Worm (Caenorhabditis elegans) whole organism, young adult: ENCODE data around the gene kin-26.
A peak's percentile ranks its signal among the peaks of the same experiment; 100 is the strongest.

Experiments used
- B0261.1 ChIP-seq: sonication (generic microtip); optimal IDR thresholded peaks from 2 replicates; lab custom pipeline; 2016; ENCODE audit warnings: mild to moderate bottlenecking, missing genetic modification characterization, moderate library complexity, missing compliant biosample characterization
- C06A6.2 ChIP-seq: fragments of 200-800 bp; sonication (Bioruptor generic); conservative IDR thresholded peaks from 2 replicates; pipeline ENCODE4 v1.3.6; 2022; ENCODE audit warnings: missing genetic modification characterization, missing compliant biosample characterization
- C17E4.6 ChIP-seq: fragments of 200-800 bp; sonication (Bioruptor generic); IDR thresholded peaks from 2 replicates; pipeline ENCODE4 v1.3.6; 2022; ENCODE audit warnings: missing genetic modification reagents, missing genetic modification characterization, missing compliant biosample characterization
- F10E7.11 ChIP-seq: sonication (generic microtip); optimal IDR thresholded peaks from 2 replicates; lab custom pipeline; 2017; ENCODE audit warnings: mild to moderate bottlenecking, missing genetic modification characterization, moderate library complexity, missing compliant biosample characterization
- F22D6.2 ChIP-seq: sonication (generic microtip); optimal IDR thresholded peaks from 2 replicates; lab custom pipeline; 2016; ENCODE audit warnings: mild to moderate bottlenecking, missing genetic modification characterization, missing compliant biosample characterization
- F33H1.4 ChIP-seq: fragments of 200-800 bp; sonication (Bioruptor generic); IDR thresholded peaks from 2 replicates; pipeline ENCODE4 v1.3.6; 2022; ENCODE audit warnings: missing genetic modification reagents, missing genetic modification characterization, missing compliant biosample characterization
- F49E8.2 ChIP-seq: sonication (generic microtip); optimal IDR thresholded peaks from 3 replicates; lab custom pipeline; 2017; ENCODE audit warnings: missing genetic modification characterization, mild to moderate bottlenecking, missing compliant biosample characterization, antibody characterized with exemption, moderate library complexity; ENCODE audit not compliant: insufficient read depth
- F55B11.4 ChIP-seq: sonication (generic microtip); optimal IDR thresholded peaks from 2 replicates; lab custom pipeline; 2016; ENCODE audit warnings: missing compliant biosample characterization, missing genetic modification characterization, borderline replicate concordance; ENCODE audit not compliant: insufficient read depth
- F57A8.1 ChIP-seq: fragments of 200-800 bp; sonication (Bioruptor generic); optimal IDR thresholded peaks from 2 replicates; lab custom pipeline; 2018; ENCODE audit warnings: mild to moderate bottlenecking, missing genetic modification characterization, moderate library complexity, missing compliant biosample characterization
- Y53F4B.3 ChIP-seq: fragments of 200-800 bp; sonication (Bioruptor generic); IDR thresholded peaks from 2 replicates; pipeline ENCODE4 v1.3.6; 2022; ENCODE audit warnings: missing genetic modification reagents, missing genetic modification characterization, missing compliant biosample characterization
- Y79H2A.3 ChIP-seq: fragments of 200-800 bp; sonication (Bioruptor generic); conservative IDR thresholded peaks from 2 replicates; pipeline ENCODE4 v1.3.6; 2022; ENCODE audit warnings: missing genetic modification reagents, missing genetic modification characterization, missing compliant biosample characterization
- ZK185.1 ChIP-seq: sonication (generic microtip); optimal IDR thresholded peaks from 2 replicates; lab custom pipeline; 2016; ENCODE audit warnings: mild to moderate bottlenecking, missing genetic modification characterization, missing compliant biosample characterization; ENCODE audit not compliant: poor library complexity, severe bottlenecking
- akir-1 ChIP-seq: fragments of 200-800 bp; sonication (Bioruptor generic); optimal IDR thresholded peaks from 2 replicates; lab custom pipeline; 2018; ENCODE audit warnings: mild to moderate bottlenecking, missing genetic modification characterization, moderate library complexity, missing compliant biosample characterization
- atf-7 ChIP-seq: sonication (generic microtip); optimal IDR thresholded peaks from 2 replicates; lab custom pipeline; 2017; ENCODE audit warnings: mild to moderate bottlenecking, missing genetic modification characterization, missing compliant biosample characterization
- attf-5 ChIP-seq: fragments of 200-800 bp; sonication (Bioruptor generic); optimal IDR thresholded peaks from 2 replicates; lab custom pipeline; 2018; ENCODE audit warnings: mild to moderate bottlenecking, missing genetic modification characterization, missing compliant biosample characterization
- attf-6 ChIP-seq: fragments of 200-800 bp; sonication (Bioruptor generic); IDR thresholded peaks from 2 replicates; pipeline ENCODE4 v1.3.6; 2022; ENCODE audit warnings: missing genetic modification reagents, missing genetic modification characterization, missing compliant biosample characterization
- ccch-3 ChIP-seq: fragments of 200-800 bp; sonication (Bioruptor generic); optimal IDR thresholded peaks from 2 replicates; lab custom pipeline; 2018; ENCODE audit warnings: mild to moderate bottlenecking, missing genetic modification characterization, missing compliant biosample characterization
- cebp-2 ChIP-seq: fragments of 200-800 bp; sonication (Bioruptor generic); IDR thresholded peaks from 2 replicates; pipeline ENCODE4 v1.3.6; 2022; ENCODE audit warnings: missing genetic modification characterization, missing compliant biosample characterization
- ceh-27 ChIP-seq: fragments of 200-800 bp; sonication (Bioruptor generic); optimal IDR thresholded peaks from 2 replicates; lab custom pipeline; 2018; ENCODE audit warnings: mild to moderate bottlenecking, missing genetic modification characterization, moderate library complexity, missing compliant biosample characterization
- egl-18 ChIP-seq: fragments of 200-800 bp; sonication (Bioruptor generic); IDR thresholded peaks from 2 replicates; pipeline ENCODE4 v1.3.6; 2022; ENCODE audit warnings: missing genetic modification reagents, missing genetic modification characterization, missing compliant biosample characterization
- ekl-4 ChIP-seq: fragments of 200-800 bp; sonication (Bioruptor generic); IDR thresholded peaks from 2 replicates; pipeline ENCODE4 v1.3.6; 2022; ENCODE audit warnings: missing genetic modification reagents, missing genetic modification characterization, missing compliant biosample characterization
- hlh-26 ChIP-seq: fragments of 200-800 bp; sonication (Bioruptor generic); conservative IDR thresholded peaks from 2 replicates; pipeline ENCODE4 v1.3.6; 2022; ENCODE audit warnings: missing genetic modification reagents, missing genetic modification characterization, missing compliant biosample characterization
- let-607 ChIP-seq, 2 experiments: fragments of 200-800 bp in 1 of 2; sonication (Bioruptor generic) in 1 of 2; sonication (generic microtip) in 1 of 2; optimal IDR thresholded peaks; 2 replicates each; lab custom pipeline; 2016 to 2018; ENCODE audit warnings: mild to moderate bottlenecking in 2 of 2, missing compliant biosample characterization in 2 of 2, missing genetic modification characterization in 2 of 2, moderate library complexity in 2 of 2, missing genotype in 1 of 2
- lin-40 ChIP-seq: sonication (generic microtip); optimal IDR thresholded peaks from 2 replicates; lab custom pipeline; 2016; ENCODE audit warnings: missing genetic modification characterization, mild to moderate bottlenecking, missing compliant biosample characterization, missing genotype, missing genetic modification reagents
- lsy-27 ChIP-seq: sonication (generic microtip); optimal IDR thresholded peaks from 2 replicates; lab custom pipeline; 2017; ENCODE audit warnings: missing genetic modification characterization, mild to moderate bottlenecking, missing compliant biosample characterization, antibody characterized with exemption, missing genotype, borderline replicate concordance; ENCODE audit not compliant: insufficient read depth
- madf-10 ChIP-seq: sonication (generic microtip); optimal IDR thresholded peaks from 2 replicates; lab custom pipeline; 2016; ENCODE audit warnings: mild to moderate bottlenecking, missing genetic modification characterization, missing compliant biosample characterization
- madf-6 ChIP-seq: fragments of 200-800 bp; sonication (Bioruptor generic); IDR thresholded peaks from 2 replicates; pipeline ENCODE4 v1.3.6; 2022; ENCODE audit warnings: missing genetic modification reagents, missing genetic modification characterization, missing compliant biosample characterization
- mel-28 ChIP-seq: sonication (generic microtip); optimal IDR thresholded peaks from 2 replicates; lab custom pipeline; 2016; ENCODE audit warnings: borderline replicate concordance, mild to moderate bottlenecking, missing genetic modification characterization, missing compliant biosample characterization
- mxl-1 ChIP-seq: sonication (generic microtip); optimal IDR thresholded peaks from 2 replicates; lab custom pipeline; 2016; ENCODE audit warnings: missing genetic modification characterization, missing compliant biosample characterization
- nfyb-1 ChIP-seq: fragments of 200-800 bp; sonication (Bioruptor generic); IDR thresholded peaks from 2 replicates; pipeline ENCODE4 v1.3.6; 2022; ENCODE audit warnings: missing genetic modification reagents, missing genetic modification characterization, missing compliant biosample characterization
- nhr-120 ChIP-seq: fragments of 200-800 bp; sonication (Bioruptor generic); IDR thresholded peaks from 2 replicates; pipeline ENCODE4 v1.3.6; 2022; ENCODE audit warnings: missing genetic modification characterization, missing compliant biosample characterization
- nhr-80 ChIP-seq: sonication (generic microtip); optimal IDR thresholded peaks from 2 replicates; lab custom pipeline; 2016; ENCODE audit warnings: missing genetic modification characterization, missing compliant biosample characterization
- pbrm-1 ChIP-seq: fragments of 200-800 bp; sonication (Bioruptor generic); IDR thresholded peaks from 2 replicates; pipeline ENCODE4 v1.3.6; 2022; ENCODE audit warnings: missing genetic modification reagents, missing genetic modification characterization, missing compliant biosample characterization
- rcor-1 ChIP-seq: fragments of 200-800 bp; sonication (Bioruptor generic); IDR thresholded peaks from 2 replicates; pipeline ENCODE4 v1.3.6; 2022; ENCODE audit warnings: missing genetic modification reagents, missing genetic modification characterization, missing compliant biosample characterization
- snpc-4 ChIP-seq, 5 experiments: fragments of 150-350 bp in 1 of 5; sonication (generic microtip) in 4 of 5; optimal IDR thresholded peaks; 2 replicates each; lab custom pipeline; 2014 to 2018; ENCODE audit warnings: missing genetic modification characterization in 5 of 5, missing biosample characterization in 3 of 5, antibody characterized with exemption in 2 of 5, mild to moderate bottlenecking in 2 of 5, missing compliant biosample characterization in 2 of 5, missing genotype in 2 of 5, moderate library complexity in 2 of 5, missing genetic modification reagents in 1 of 5
- somi-1 ChIP-seq: fragments of 200-800 bp; sonication (Bioruptor generic); optimal IDR thresholded peaks from 2 replicates; lab custom pipeline; 2018; ENCODE audit warnings: mild to moderate bottlenecking, missing genetic modification characterization, missing compliant biosample characterization
- sptf-2 ChIP-seq: fragments of 200-800 bp; sonication (Bioruptor generic); optimal IDR thresholded peaks from 2 replicates; lab custom pipeline; 2018; ENCODE audit warnings: mild to moderate bottlenecking, missing genetic modification characterization, missing compliant biosample characterization
- tbx-9 ChIP-seq: sonication (generic microtip); optimal IDR thresholded peaks from 2 replicates; lab custom pipeline; 2016; ENCODE audit warnings: borderline replicate concordance, missing genetic modification characterization, inconsistent platforms, missing compliant biosample characterization
- unc-62 ChIP-seq: fragments of 150-350 bp; optimal IDR thresholded peaks from 2 replicates; lab custom pipeline; 2014; ENCODE audit warnings: missing biosample characterization, missing genetic modification reagents, missing genetic modification characterization
- zfh-2 ChIP-seq: fragments of 200-800 bp; sonication (Bioruptor generic); conservative IDR thresholded peaks from 2 replicates; pipeline ENCODE4 v1.3.6; 2022; ENCODE audit warnings: missing genetic modification reagents, missing genetic modification characterization, missing compliant biosample characterization
- zim-3 ChIP-seq: sonication (generic microtip); optimal IDR thresholded peaks from 2 replicates; lab custom pipeline; 2017; ENCODE audit warnings: mild to moderate bottlenecking, missing genetic modification characterization, moderate library complexity, missing compliant biosample characterization
- ztf-28 ChIP-seq: fragments of 200-800 bp; sonication (Bioruptor generic); IDR thresholded peaks from 2 replicates; pipeline ENCODE4 v1.3.6; 2022; ENCODE audit warnings: missing genetic modification reagents, missing genetic modification characterization, missing compliant biosample characterization
- ztf-3 ChIP-seq: fragments of 200-800 bp; sonication (Bioruptor generic); optimal IDR thresholded peaks from 2 replicates; lab custom pipeline; 2018; ENCODE audit warnings: mild to moderate bottlenecking, missing genetic modification characterization, missing compliant biosample characterization

The kin-26 gene

DNA sequence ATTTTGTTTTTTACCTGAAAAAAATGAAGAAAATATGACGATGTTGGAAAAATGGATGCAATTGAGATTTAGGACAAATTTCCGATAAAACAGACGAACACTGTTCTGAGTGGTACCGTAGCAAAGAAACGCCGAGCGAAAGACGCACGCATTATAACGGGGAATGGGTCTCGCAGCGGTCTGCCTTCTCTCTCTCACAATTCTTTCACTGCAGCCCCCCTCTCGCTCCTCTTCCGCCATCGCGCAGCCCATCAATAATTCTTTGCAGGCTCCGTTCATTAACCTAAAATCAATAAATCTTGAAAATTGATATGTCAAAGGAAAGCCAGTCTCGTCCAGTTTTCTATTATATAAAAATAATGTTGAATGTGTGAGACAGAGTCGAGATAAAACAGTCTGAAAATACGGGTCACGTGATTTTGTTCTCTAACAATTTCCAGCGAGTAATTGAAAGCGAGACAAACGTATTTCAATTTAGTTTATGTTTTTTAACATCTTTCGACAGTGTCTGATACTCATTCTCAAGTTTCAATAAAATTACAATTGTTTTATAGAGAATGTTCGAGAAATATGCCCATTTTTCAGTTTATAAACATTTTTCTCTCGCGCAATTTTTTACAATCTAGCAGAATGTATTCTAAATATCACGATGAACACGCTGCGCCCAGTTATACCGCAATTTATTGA, 31.9 kb upstream of the kin-26 start (continued):
- TF ChIP-seq F55B11.4 (tag; lab: Kevin White, UChicago) (no peak), ekl-4 (no peak), F49E8.2 (tag; lab: Kevin White, UChicago) (no peak), cebp-2 (GFP tag; lab: Robert Waterston, UW) (no peak), madf-6 (GFP tag; lab: Robert Waterston, UW) (peak; percentile 75), C17E4.6 (GFP tag; lab: Robert Waterston, UW) (no peak), atf-7 (tag; lab: Kevin White, UChicago) (no peak), C06A6.2 (GFP tag; lab: Robert Waterston, UW) (no peak), Y79H2A.3 (GFP tag; lab: Robert Waterston, UW) (no peak), ccch-3 (GFP tag; lab: Kevin White, UChicago) (no peak), F22D6.2 (no peak), madf-10 (tag; lab: Kevin White, UChicago) (no peak), tbx-9 (tag; lab: Kevin White, UChicago) (no peak), ztf-28 (GFP tag; lab: Robert Waterston, UW) (no peak), rcor-1 (GFP tag; lab: Robert Waterston, UW) (no peak), B0261.1 (tag; lab: Kevin White, UChicago) (no peak), zim-3 (tag; lab: Kevin White, UChicago) (no peak), attf-6 (GFP tag; lab: Robert Waterston, UW) (no peak), zfh-2 (GFP tag; lab: Robert Waterston, UW) (peak; percentile 70; the same call in 1 of the 2 replicates), akir-1 (no peak), nhr-80 (tag; lab: Kevin White, UChicago) (peak; percentile 6), ztf-3 (GFP tag; lab: Kevin White, UChicago) (no peak), somi-1 (GFP tag; lab: Kevin White, UChicago) (no peak), unc-62 (no peak), ZK185.1 (tag; lab: Kevin White, UChicago) (no peak)
- TF ChIP-seq, all 124 proteins: peak for 13

- TF ChIP-seq ztf-3 (GFP tag; lab: Kevin White, UChicago) (no peak), mel-28 (tag; lab: Kevin White, UChicago) (no peak), Y79H2A.3 (GFP tag; lab: Robert Waterston, UW) (no peak), Y53F4B.3 (GFP tag; lab: Robert Waterston, UW) (no peak), sptf-2 (GFP tag; lab: Kevin White, UChicago) (no peak), F57A8.1 (GFP tag; lab: Kevin White, UChicago) (no peak)
These were observed 29.0 kb upstream of the kin-26 start for ce11 chrIV:7906643-7907042.

ce11 chrIV:7903359-7903758, 25.7 kb upstream of the kin-26 start, which contains the start of gene C49H3.6:
Gene C49H3.6 (plus strand): TSS chrIV:7903738.
- TF ChIP-seq mxl-1 (tag; lab: Kevin White, UChicago) (no peak), lsy-27 (tag; lab: Kevin White, UChicago) (no peak), hlh-26 (GFP tag; lab: Robert Waterston, UW) (no peak), unc-62 (no peak), snpc-4 (GFP tag; optimal IDR thresholded peaks at IDR 0.05; lab: Kevin White, UChicago) (no peak), snpc-4 (tag; optimal IDR thresholded peaks at IDR 0.05; lab: Kevin White, UChicago) (no peak), F33H1.4 (GFP tag; lab: Robert Waterston, UW) (no peak), let-607 (tag; optimal IDR thresholded peaks at IDR 0.05; lab: Kevin White, UChicago) (no peak), ZK185.1 (tag; lab: Kevin White, UChicago) (no peak), nfyb-1 (GFP tag; lab: Robert Waterston, UW) (peak; percentile 52; the same call in 1 of the 2 replicates), sptf-2 (GFP tag; lab: Kevin White, UChicago) (no peak), egl-18 (GFP tag; lab: Robert Waterston, UW) (no peak), lin-40 (tag; lab: Kevin White, UChicago) (no peak), madf-6 (GFP tag; lab: Robert Waterston, UW) (peak; percentile 19; the same call in 1 of the 2 replicates), nhr-120 (no peak), ztf-3 (GFP tag; lab: Kevin White, UChicago) (no peak), attf-5 (GFP tag; lab: Kevin White, UChicago) (no peak), ceh-27 (GFP tag; lab: Kevin White, UChicago) (peak; percentile 43), pbrm-1 (no peak), F10E7.11 (no peak)
